Fruit fly (Drosophila melanogaster) whole organism, embryonic: ENCODE results near the gene Cep135.
A peak's percentile ranks its signal among the peaks of the same experiment; 100 is the strongest.

Experiments
- ATbp ChIP-seq: fragments of 200-800 bp; sonication (Bioruptor generic); optimal IDR thresholded peaks from 2 replicates; lab custom pipeline; 2017; ENCODE audit warnings: missing biosample characterization, mild to moderate bottlenecking, missing genetic modification characterization, missing genetic modification reagents
- CG10366 ChIP-seq: fragments of 200-800 bp; sonication (Bioruptor generic); IDR thresholded peaks from 2 replicates; pipeline ENCODE4 v1.3.6; 2022; ENCODE audit warnings: missing biosample characterization, missing genetic modification characterization
- CG11085 ChIP-seq: fragments of 200-800 bp; sonication (Bioruptor generic); IDR thresholded peaks from 2 replicates; pipeline ENCODE4 v1.3.6; 2022; ENCODE audit warnings: missing biosample characterization, missing genetic modification characterization
- CG15514 ChIP-seq: fragments of 200-800 bp; sonication (Bioruptor generic); optimal IDR thresholded peaks from 3 replicates; lab custom pipeline; 2017; ENCODE audit warnings: missing biosample characterization, missing genetic modification characterization, mild to moderate bottlenecking, moderate library complexity, missing genetic modification reagents
- CG17361 ChIP-seq: fragments of 200-800 bp; sonication (Bioruptor generic); IDR thresholded peaks from 3 replicates; pipeline ENCODE4 v1.3.6; 2022; ENCODE audit warnings: missing biosample characterization, missing genetic modification characterization
- CG17612 ChIP-seq: fragments of 200-800 bp; sonication (Bioruptor generic); IDR thresholded peaks from 2 replicates; pipeline ENCODE4 v1.3.6; 2022; ENCODE audit warnings: missing biosample characterization, missing genetic modification characterization
- CG18619 ChIP-seq: fragments of 200-800 bp; sonication (Bioruptor generic); optimal IDR thresholded peaks from 3 replicates; lab custom pipeline; 2017; ENCODE audit warnings: missing biosample characterization, mild to moderate bottlenecking, missing genetic modification characterization
- CG2712 ChIP-seq: fragments of 200-800 bp; optimal IDR thresholded peaks from 3 replicates; lab custom pipeline; 2019; ENCODE audit warnings: missing biosample characterization, mild to moderate bottlenecking, missing genetic modification characterization, moderate library complexity
- CG3281 ChIP-seq: fragments of 200-800 bp; sonication (Bioruptor generic); optimal IDR thresholded peaks from 3 replicates; lab custom pipeline; 2017; ENCODE audit warnings: missing biosample characterization, mild to moderate bottlenecking, missing genetic modification characterization
- CG3726 ChIP-seq: fragments of 200-800 bp; sonication (Bioruptor generic); IDR thresholded peaks from 3 replicates; pipeline ENCODE4, ENCODE4 v1.3.6; 2022; ENCODE audit warnings: missing biosample characterization, missing genetic modification characterization
- CG7928 ChIP-seq: fragments of 200-800 bp; sonication (Bioruptor generic); optimal IDR thresholded peaks from 2 replicates; lab custom pipeline; 2017; ENCODE audit warnings: missing biosample characterization, mild to moderate bottlenecking, missing genetic modification characterization
- CG7987 ChIP-seq: fragments of 200-800 bp; sonication (Bioruptor generic); optimal IDR thresholded peaks from 2 replicates; lab custom pipeline; 2018; ENCODE audit warnings: missing biosample characterization, mild to moderate bottlenecking, missing genetic modification characterization, moderate library complexity
- CG8388 ChIP-seq: fragments of 200-800 bp; sonication (Bioruptor generic); optimal IDR thresholded peaks from 2 replicates; lab custom pipeline; 2019; ENCODE audit warnings: missing biosample characterization, mild to moderate bottlenecking, missing genetic modification characterization, moderate library complexity
- CG8478 ChIP-seq: fragments of >200 bp; optimal IDR thresholded peaks from 2 replicates; lab custom pipeline; 2018
- CG9609 ChIP-seq: fragments of 200-800 bp; sonication (Bioruptor generic); optimal IDR thresholded peaks from 3 replicates; lab custom pipeline; 2016; ENCODE audit warnings: missing biosample characterization, missing genetic modification characterization
- CTCF ChIP-seq: fragments of 200-800 bp; sonication (Bioruptor generic); optimal IDR thresholded peaks from 2 replicates; lab custom pipeline; 2017; ENCODE audit warnings: missing biosample characterization, mild to moderate bottlenecking, missing genetic modification characterization, moderate library complexity
- HLHmδ ChIP-seq: fragments of 200-800 bp; sonication (Bioruptor generic); optimal IDR thresholded peaks from 2 replicates; lab custom pipeline; 2018; ENCODE audit warnings: missing biosample characterization, mild to moderate bottlenecking, missing genetic modification characterization, moderate library complexity
- Hmx ChIP-seq: fragments of 200-800 bp; sonication (Bioruptor generic); optimal IDR thresholded peaks from 2 replicates; lab custom pipeline; 2016; ENCODE audit warnings: missing biosample characterization, missing genetic modification characterization
- Hr51 ChIP-seq, 2 experiments: fragments of 200-800 bp; sonication (Bioruptor generic); optimal IDR thresholded peaks; 2 replicates in 1 of 2; 3 replicates in 1 of 2; lab custom pipeline; 2016 to 2018; ENCODE audit warnings: missing biosample characterization in 2 of 2, missing genetic modification characterization in 2 of 2, mild to moderate bottlenecking in 1 of 2, moderate library complexity in 1 of 2
- Pdp1 ChIP-seq, 2 experiments: fragments of 200-800 bp; sonication (Bioruptor generic); optimal IDR thresholded peaks; 3 replicates each; lab custom pipeline; 2016; ENCODE audit warnings: missing biosample characterization in 2 of 2, missing genetic modification characterization in 2 of 2, mild to moderate bottlenecking in 1 of 2, moderate library complexity in 1 of 2
- Ravus ChIP-seq: fragments of 200-800 bp; sonication (Bioruptor generic); IDR thresholded peaks from 2 replicates; pipeline ENCODE4 v1.3.6; 2022; ENCODE audit warnings: missing biosample characterization, missing genetic modification characterization
- Six4 ChIP-seq: fragments of 200-800 bp; sonication (Bioruptor generic); optimal IDR thresholded peaks from 2 replicates; lab custom pipeline; 2016; ENCODE audit warnings: missing biosample characterization, missing genetic modification characterization
- Stat92E ChIP-seq, 3 experiments: fragments of >200 bp in 2 of 3; fragments of 200-800 bp in 1 of 3; sonication (Bioruptor generic) in 1 of 3; optimal IDR thresholded peaks; 2 replicates each; lab custom pipeline; 2017 to 2019; ENCODE audit warnings: missing biosample characterization in 3 of 3, missing genetic modification characterization in 3 of 3, mild to moderate bottlenecking in 1 of 3, moderate library complexity in 1 of 3
- Trl ChIP-seq, 3 experiments: fragments of >200 bp in 2 of 3; fragments of 200-800 bp in 1 of 3; sonication (Bioruptor generic) in 1 of 3; optimal IDR thresholded peaks; 2 replicates in 1 of 3; 3 replicates in 2 of 3; lab custom pipeline; 2016 to 2017; ENCODE audit warnings: missing biosample characterization in 1 of 3, missing genetic modification characterization in 1 of 3
- ara ChIP-seq: fragments of 200-800 bp; sonication (Bioruptor generic); IDR thresholded peaks from 2 replicates; pipeline ENCODE4 v1.3.6; 2022; ENCODE audit warnings: missing biosample characterization, missing genetic modification characterization
- bab2 ChIP-seq: fragments of 200-800 bp; sonication (Bioruptor generic); optimal IDR thresholded peaks from 2 replicates; lab custom pipeline; 2016; ENCODE audit warnings: missing biosample characterization, missing genetic modification characterization
- bigmax ChIP-seq: fragments of 200-800 bp; sonication (Bioruptor generic); optimal IDR thresholded peaks from 2 replicates; lab custom pipeline; 2018; ENCODE audit warnings: missing biosample characterization, mild to moderate bottlenecking, missing genetic modification characterization
- bsh ChIP-seq, 2 experiments: fragments of 200-800 bp; sonication (Bioruptor generic); optimal IDR thresholded peaks; 2 replicates each; lab custom pipeline; 2017 to 2018; ENCODE audit warnings: mild to moderate bottlenecking in 2 of 2, missing biosample characterization in 2 of 2, missing genetic modification characterization in 2 of 2, moderate library complexity in 1 of 2
- dpn ChIP-seq, 2 experiments: fragments of 200-800 bp; sonication (Bioruptor generic); optimal IDR thresholded peaks; 3 replicates each; lab custom pipeline; 2016; ENCODE audit warnings: missing biosample characterization in 2 of 2, missing genetic modification characterization in 2 of 2
- en ChIP-seq: fragments of 200-800 bp; sonication (Bioruptor generic); optimal IDR thresholded peaks from 2 replicates; lab custom pipeline; 2016; ENCODE audit warnings: missing biosample characterization, missing genetic modification characterization
- esg ChIP-seq: fragments of 200-800 bp; sonication (Bioruptor generic); conservative IDR thresholded peaks from 2 replicates; pipeline ENCODE4 v1.3.6; 2022; ENCODE audit warnings: missing biosample characterization, missing genetic modification characterization
- fd64A ChIP-seq: fragments of 200-800 bp; sonication (Bioruptor generic); optimal IDR thresholded peaks from 3 replicates; lab custom pipeline; 2018; ENCODE audit warnings: missing biosample characterization, mild to moderate bottlenecking, missing genetic modification characterization
- kni ChIP-seq: fragments of 200-800 bp; sonication (Bioruptor generic); optimal IDR thresholded peaks from 3 replicates; lab custom pipeline; 2017; ENCODE audit warnings: mild to moderate bottlenecking, missing biosample characterization, missing genetic modification reagents, missing genetic modification characterization
- lbe ChIP-seq: fragments of 200-800 bp; sonication (Bioruptor generic); optimal IDR thresholded peaks from 2 replicates; lab custom pipeline; 2016; ENCODE audit warnings: missing biosample characterization, mild to moderate bottlenecking, missing genetic modification characterization
- nerfin-1 ChIP-seq: fragments of 200-800 bp; sonication (Bioruptor generic); optimal IDR thresholded peaks from 3 replicates; lab custom pipeline; 2019; ENCODE audit warnings: missing biosample characterization, mild to moderate bottlenecking, missing genetic modification characterization, moderate library complexity
- onecut ChIP-seq: fragments of 200-800 bp; sonication (Bioruptor generic); IDR thresholded peaks from 2 replicates; pipeline ENCODE4 v1.3.6; 2022; ENCODE audit warnings: missing biosample characterization, missing genetic modification characterization
- phol ChIP-seq: fragments of 200-800 bp; sonication (Bioruptor generic); optimal IDR thresholded peaks from 3 replicates; lab custom pipeline; 2018; ENCODE audit warnings: missing biosample characterization, mild to moderate bottlenecking, missing genetic modification characterization, moderate library complexity
- sens ChIP-seq: fragments of 200-800 bp; sonication (Bioruptor generic); peaks from one replicate; lab custom pipeline; 2016; ENCODE audit warnings: missing biosample characterization, missing genetic modification characterization
- slbo ChIP-seq: fragments of 200-800 bp; sonication (Bioruptor generic); IDR thresholded peaks from 2 replicates; pipeline ENCODE4 v1.3.6; 2022; ENCODE audit warnings: missing biosample characterization, missing genetic modification characterization
- sqz ChIP-seq: fragments of 200-800 bp; sonication (Bioruptor generic); optimal IDR thresholded peaks from 3 replicates; lab custom pipeline; 2018; ENCODE audit warnings: missing biosample characterization, mild to moderate bottlenecking, missing genetic modification characterization
- tin ChIP-seq: fragments of 200-800 bp; sonication (Bioruptor generic); optimal IDR thresholded peaks from 3 replicates; lab custom pipeline; 2016; ENCODE audit warnings: missing biosample characterization, missing genetic modification characterization
- trem ChIP-seq: fragments of 200-800 bp; optimal IDR thresholded peaks from 3 replicates; lab custom pipeline; 2019; ENCODE audit warnings: missing biosample characterization, mild to moderate bottlenecking, missing genetic modification characterization, moderate library complexity
- unpg ChIP-seq: fragments of 200-800 bp; sonication (Bioruptor generic); optimal IDR thresholded peaks from 3 replicates; lab custom pipeline; 2018; ENCODE audit warnings: missing biosample characterization, mild to moderate bottlenecking, missing genetic modification characterization, moderate library complexity

Gene Cep135

dm6 chr3L:15107776-15108379, 8.7 kb upstream of the Cep135 start (continued):
- TF ChIP-seq slbo (GFP tag; lab: Robert Waterston, UW) (no peak), Six4 (GFP tag; lab: Kevin White, UChicago) (peak; percentile 47), Hr51 (GFP tag; optimal IDR thresholded peaks at IDR 0.05; lab: Kevin White, UChicago) (no peak), bab2 (GFP tag; lab: Kevin White, UChicago) (peak; percentile 37), CG3726 (GFP tag; lab: Robert Waterston, UW) (0 out of 3 replicates have a peak, but pooled peaks have one; percentile 39), lbe (GFP tag; lab: Kevin White, UChicago) (peak; percentile 86), Hmx (GFP tag; lab: Kevin White, UChicago) (no peak), Pdp1 (GFP tag; optimal IDR thresholded peaks at IDR 0.05; lab: Kevin White, UChicago) (peak in 1 of 2 experiments; percentile 41), en (no peak), HLHmδ (GFP tag; lab: Kevin White, UChicago) (no peak), CG17361 (GFP tag; lab: Robert Waterston, UW) (peak; percentile 89), CG18619 (GFP tag; lab: Kevin White, UChicago) (peak; percentile 20), onecut (GFP tag; lab: Robert Waterston, UW) (peak; percentile 27; the same call in 1 of the 2 replicates), Ravus (no peak), CG9609 (no peak), bsh (GFP tag; optimal IDR thresholded peaks at IDR 0.05; lab: Kevin White, UChicago) (peak; percentile 60 to 92), CG11085 (GFP tag; lab: Robert Waterston, UW) (no peak), sens (GFP tag; lab: Kevin White, UChicago) (peak; percentile 81), CG2712 (tag; lab: Kevin White, UChicago) (peak; percentile 83), esg (GFP tag; lab: Robert Waterston, UW) (peak; percentile 43), bigmax (GFP tag; lab: Kevin White, UChicago) (no peak), kni (peak; percentile 13), CG17612 (GFP tag; lab: Robert Waterston, UW) (no peak), unpg (GFP tag; lab: Kevin White, UChicago) (peak; percentile 54), nerfin-1 (tag; lab: Kevin White, UChicago) (peak; percentile 30), ara (no peak), phol (tag; lab: Kevin White, UChicago) (peak; percentile 65), fd64A (GFP tag; lab: Kevin White, UChicago) (no peak), CG8478 (lab: Kevin White, UChicago) (no peak), Stat92E (GFP tag; optimal IDR thresholded peaks at IDR 0.05; lab: Kevin White, UChicago) (no peak), CTCF (GFP tag; lab: Kevin White, UChicago) (peak; percentile 13), Trl (optimal IDR thresholded peaks at IDR 0.05; lab: Kevin White, UChicago) (no peak), Trl (GFP tag; optimal IDR thresholded peaks at IDR 0.05; lab: Kevin White, UChicago) (no peak), trem (tag; lab: Kevin White, UChicago) (peak; percentile 43), CG10366 (peak; percentile 9; the same call in 1 of the 2 replicates), CG7928 (no peak), CG15514 (GFP tag; lab: Kevin White, UChicago) (no peak), dpn (GFP tag; optimal IDR thresholded peaks at IDR 0.05; lab: Kevin White, UChicago) (peak in 1 of 2 experiments; percentile 9), tin (peak; percentile 34), sqz (peak; percentile 11), ATbp (GFP tag; lab: Kevin White, UChicago) (peak; percentile 40), CG7987 (GFP tag; lab: Kevin White, UChicago) (no peak), CG3281 (GFP tag; lab: Kevin White, UChicago) (peak; percentile 44), CG8388 (GFP tag; lab: Kevin White, UChicago) (peak; percentile 69)
